Worm (Caenorhabditis elegans): Measurements from ENCODE around the gene lgc-49.
A peak's percentile ranks its signal among the peaks of the same experiment; 100 is the strongest.
"Not testable (repeated sequence)": the region's sequence is repeated elsewhere in the genome, so short reads cannot be mapped to it uniquely, and the experiment has no call there.

lgc-49 gene

DNA sequence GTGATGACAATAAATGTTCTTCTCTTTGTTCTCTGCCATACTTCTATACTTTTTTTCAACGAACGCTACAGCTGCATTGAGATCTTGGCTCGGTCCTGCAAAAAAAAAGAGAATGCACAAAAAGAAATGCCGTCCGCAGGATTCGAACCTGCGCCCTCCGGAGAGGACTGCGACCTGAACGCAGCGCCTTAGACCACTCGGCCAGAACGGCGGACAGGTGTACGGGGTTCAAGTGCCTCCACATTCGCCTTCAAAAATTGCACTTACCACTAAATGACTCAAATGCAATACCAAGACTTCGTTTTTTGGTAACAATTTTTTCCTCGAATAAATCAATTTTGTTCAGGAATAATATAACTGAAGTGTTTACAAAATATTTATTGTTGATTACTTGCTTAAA is 16.4 kb upstream of the lgc-49 start (continued):
- no peak for TF ChIP-seq jun-1 (tag; optimal IDR thresholded peaks at IDR 0.05)
- no peak for TF ChIP-seq zfp-2 (tag; optimal IDR thresholded peaks at IDR 0.05)
- no peak for TF ChIP-seq nhr-102 (tag; optimal IDR thresholded peaks at IDR 0.05)
- no peak for TF ChIP-seq mxl-3 (GFP tag; optimal IDR thresholded peaks at IDR 0.05)
- TF ChIP-seq lir-3 (tag; optimal IDR thresholded peaks at IDR 0.05): no peak

DNA sequence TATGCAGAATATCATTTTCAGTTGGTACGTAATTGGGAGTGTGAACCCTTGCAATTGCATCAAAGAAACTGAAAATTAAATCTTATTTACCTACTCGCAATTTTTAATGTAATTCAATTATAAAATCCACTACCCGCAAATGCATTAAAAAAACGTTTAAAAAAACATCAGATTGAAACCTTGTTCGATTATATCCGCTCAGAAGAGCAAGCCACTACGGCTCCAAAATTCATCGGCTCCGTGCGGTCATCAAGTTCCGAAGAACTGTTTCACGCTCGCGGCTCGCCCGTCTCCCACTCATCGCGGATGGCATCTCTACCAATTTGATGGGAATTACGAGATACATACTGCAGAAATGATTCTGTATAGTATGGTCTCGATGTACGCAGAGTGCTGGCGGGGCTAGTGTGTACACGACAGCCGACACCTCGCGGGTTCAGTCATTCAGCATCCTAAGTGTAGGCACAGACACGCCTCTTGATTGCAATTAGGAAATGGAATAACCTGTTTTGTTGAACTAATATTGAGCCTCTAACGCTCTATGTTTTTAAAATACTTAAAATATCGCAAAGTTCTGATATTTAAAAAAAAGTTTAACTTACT is 15.6 kb upstream of the lgc-49 start:
- TF ChIP-seq daf-16 (GFP tag; optimal IDR thresholded peaks at IDR 0.05): not testable (repeated sequence)
- TF ChIP-seq daf-16 (tag; optimal IDR thresholded peaks at IDR 0.05) (peak; percentile 21), dmd-6 (GFP tag; IDR thresholded peaks at IDR 0.05) (peak; percentile 41; the same call in 1 of the 2 replicates), ceh-44 (GFP tag; IDR thresholded peaks at IDR 0.05) (0 out of 2 replicates have a peak, but pooled peaks have one; percentile 67), snpc-4 (tag; optimal IDR thresholded peaks at IDR 0.05) (peak; percentile 74), Y48G9A.11 (GFP tag; IDR thresholded peaks at IDR 0.05) (peak; percentile 59; the same call in 1 of the 2 replicates), dmd-8 (GFP tag; IDR thresholded peaks at IDR 0.05) (0 out of 2 replicates have a peak, but pooled peaks have one; percentile 56), php-3 (GFP tag; IDR thresholded peaks at IDR 0.05) (peak; percentile 25; the same call in 1 of the 2 replicates), mep-1 (tag; optimal IDR thresholded peaks at IDR 0.05) (peak; percentile 43), dve-1 (tag; optimal IDR thresholded peaks at IDR 0.05; ENCODE audit: insufficient read depth) (peak; percentile 5), snpc-1.2 (GFP tag; IDR thresholded peaks at IDR 0.05) (peak; percentile 84), lin-38 (GFP tag; IDR thresholded peaks at IDR 0.05) (peak; percentile 60), mdt-29 (GFP tag; IDR thresholded peaks at IDR 0.05) (peak; percentile 13; the same call in 1 of the 2 replicates), F49E8.2 (tag; optimal IDR thresholded peaks at IDR 0.05; ENCODE audit: borderline replicate concordance) (peak; percentile 76), nhr-48 (tag; optimal IDR thresholded peaks at IDR 0.05) (peak; percentile 27), mes-2 (tag; optimal IDR thresholded peaks at IDR 0.05; ENCODE audit: poor library complexity, severe bottlenecking) (peak; percentile 54), hlh-11 (tag; optimal IDR thresholded peaks at IDR 0.05) (peak; percentile 37), T26A8.4 (GFP tag; IDR thresholded peaks at IDR 0.05) (peak; percentile 58), vab-7 (GFP tag; IDR thresholded peaks at IDR 0.05) (peak; percentile 52; the same call in 1 of the 2 replicates), nhr-102 (tag; optimal IDR thresholded peaks at IDR 0.05) (peak; percentile 32), unc-130 (GFP tag; optimal IDR thresholded peaks at IDR 0.05) (peak; percentile 53)

DNA sequence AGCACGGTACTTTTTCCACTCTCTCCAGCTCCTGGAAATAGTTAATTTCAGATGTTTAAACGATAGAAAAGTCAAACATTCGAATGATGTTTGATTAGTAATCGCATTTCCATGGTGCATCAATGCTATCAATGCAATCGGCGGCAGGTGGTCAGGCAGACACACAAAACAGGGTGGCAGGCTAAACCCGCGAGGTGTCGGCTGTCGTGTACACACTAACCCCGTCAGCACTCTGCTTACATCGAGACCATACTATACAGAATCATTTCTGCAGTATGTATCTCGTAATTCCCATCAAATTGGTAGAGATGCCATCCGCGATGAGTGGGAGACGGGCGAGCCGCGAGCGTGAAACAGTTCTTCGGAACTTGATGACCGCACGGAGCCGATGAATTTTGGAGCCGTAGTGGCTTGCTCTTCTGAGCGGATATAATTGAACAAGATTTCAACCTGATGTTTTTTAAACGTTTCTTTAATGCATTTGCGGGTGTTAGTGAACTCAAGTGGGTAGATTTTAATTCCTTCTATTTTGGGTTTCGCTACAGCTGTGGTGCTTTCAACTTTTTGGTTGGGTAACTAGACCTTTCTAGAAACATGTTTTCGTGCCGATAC is 14.3 kb upstream of the lgc-49 start:
- TF ChIP-seq dve-1 (tag; optimal IDR thresholded peaks at IDR 0.05; ENCODE audit: insufficient read depth) (peak; percentile 70), snpc-1.2 (GFP tag; IDR thresholded peaks at IDR 0.05) (peak; percentile 92), daf-16 (GFP tag; optimal IDR thresholded peaks at IDR 0.05) (peak; percentile 30 to 33), daf-16 (tag; optimal IDR thresholded peaks at IDR 0.05) (peak; percentile 62), spr-1 (tag; optimal IDR thresholded peaks at IDR 0.05) (peak; percentile 48), mxl-2 (GFP tag; conservative IDR thresholded peaks at IDR 0.05) (0 out of 2 replicates have a peak, but pooled peaks have one; percentile 20), mep-1 (tag; optimal IDR thresholded peaks at IDR 0.05) (peak; percentile 50), lin-38 (GFP tag; IDR thresholded peaks at IDR 0.05) (peak; percentile 72), Y48G9A.11 (GFP tag; IDR thresholded peaks at IDR 0.05) (peak; percentile 60), arid-1 (GFP tag; conservative IDR thresholded peaks at IDR 0.05) (peak; percentile 85), rbr-2 (tag; optimal IDR thresholded peaks at IDR 0.05) (peak; percentile 27), madf-5 (GFP tag; IDR thresholded peaks at IDR 0.05) (0 out of 4 replicates have a peak, but pooled peaks of 1 of the 2 experiments have one; percentile 30), duxl-1 (tag; optimal IDR thresholded peaks at IDR 0.05; ENCODE audit: poor library complexity) (peak; percentile 70), mxl-3 (GFP tag; optimal IDR thresholded peaks at IDR 0.05) (peak; percentile 63), tra-1 (GFP tag; IDR thresholded peaks at IDR 0.05) (0 out of 2 replicates have a peak, but pooled peaks have one; percentile 26), snpc-4 (tag; optimal IDR thresholded peaks at IDR 0.05) (peak; percentile 85), dmd-6 (GFP tag; IDR thresholded peaks at IDR 0.05) (peak; percentile 83), nhr-102 (tag; optimal IDR thresholded peaks at IDR 0.05) (peak; percentile 76), zip-2 (tag; optimal IDR thresholded peaks at IDR 0.05) (peak; percentile 26), saeg-2 (GFP tag; IDR thresholded peaks at IDR 0.05) (0 out of 2 replicates have a peak, but pooled peaks have one; percentile 37), nhr-41 (GFP tag; IDR thresholded peaks at IDR 0.05) (0 out of 2 replicates have a peak, but pooled peaks have one; percentile 7), pha-4 (GFP tag; IDR thresholded peaks at IDR 0.05) (peak; percentile 69), F10B5.3 (tag; optimal IDR thresholded peaks at IDR 0.05) (peak; percentile 35), F49E8.2 (tag; optimal IDR thresholded peaks at IDR 0.05; ENCODE audit: borderline replicate concordance) (peak; percentile 84), hlh-11 (tag; optimal IDR thresholded peaks at IDR 0.05) (peak; percentile 81), php-3 (GFP tag; IDR thresholded peaks at IDR 0.05) (peak; percentile 60), pqm-1 (tag; optimal IDR thresholded peaks at IDR 0.05) (peak; percentile 3), nhr-48 (tag; optimal IDR thresholded peaks at IDR 0.05) (peak; percentile 58), hlh-30 (tag; optimal IDR thresholded peaks at IDR 0.05; ENCODE audit: insufficient read depth) (peak; percentile 46), mes-2 (tag; optimal IDR thresholded peaks at IDR 0.05; ENCODE audit: poor library complexity, severe bottlenecking) (peak; percentile 77), ceh-44 (GFP tag; IDR thresholded peaks at IDR 0.05) (peak; percentile 81), unc-130 (GFP tag; optimal IDR thresholded peaks at IDR 0.05) (peak; percentile 19)
- not testable (repeated sequence) for TF ChIP-seq pha-4 (tag; optimal IDR thresholded peaks at IDR 0.05)
